Worm (Caenorhabditis elegans): ENCODE results near the gene gld-3.

Gene gld-3

DNA sequence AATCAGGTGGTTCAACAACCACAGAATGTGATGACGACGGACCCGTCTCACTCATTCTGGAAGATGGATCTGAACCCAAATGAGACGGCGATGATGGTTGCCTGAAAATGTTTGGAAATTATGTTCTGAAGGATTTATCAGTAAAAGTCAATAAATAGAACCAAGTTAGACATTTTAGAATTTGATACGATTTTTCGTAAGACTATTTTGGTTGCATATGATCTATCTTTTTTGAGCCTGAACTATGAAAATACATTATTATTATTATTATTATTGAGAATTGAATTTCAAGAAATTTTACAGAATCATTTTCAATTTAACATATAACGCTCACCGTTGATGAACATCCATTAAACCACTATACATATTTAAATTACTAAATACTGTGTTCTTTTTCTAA is 22.5 kb upstream of the gld-3 start, which contains the start of gene F10E7.9:
TSS of gene F10E7.9 (minus strand) at position 101 of the 400 bp plus-strand sequence.
- TF ChIP-seq ztf-7 (tag; optimal IDR thresholded peaks at IDR 0.05) (no peak), F49E8.2 (tag; optimal IDR thresholded peaks at IDR 0.05; ENCODE audit: borderline replicate concordance) (no peak), fkh-10 (GFP tag; optimal IDR thresholded peaks at IDR 0.05) (no peak), egl-27 (tag; optimal IDR thresholded peaks at IDR 0.05) (no peak), lir-3 (tag; optimal IDR thresholded peaks at IDR 0.05) (no peak), ceh-44 (GFP tag; IDR thresholded peaks at IDR 0.05) (no peak), nhr-76 (tag; optimal IDR thresholded peaks at IDR 0.05) (no peak), rbr-2 (tag; optimal IDR thresholded peaks at IDR 0.05) (no peak), ceh-82 (tag; optimal IDR thresholded peaks at IDR 0.05) (no peak), pha-4 (GFP tag; IDR thresholded peaks at IDR 0.05) (no peak), pha-4 (tag; optimal IDR thresholded peaks at IDR 0.05) (no peak), zfp-2 (tag; optimal IDR thresholded peaks at IDR 0.05) (no peak), mdt-29 (GFP tag; IDR thresholded peaks at IDR 0.05) (no peak), vab-7 (GFP tag; IDR thresholded peaks at IDR 0.05) (no peak), nhr-25 (tag; optimal IDR thresholded peaks at IDR 0.05; ENCODE audit: borderline replicate concordance, insufficient read depth) (no peak), gei-8 (GFP tag; optimal IDR thresholded peaks at IDR 0.05) (no peak), set-16 (GFP tag; IDR thresholded peaks at IDR 0.05) (no peak), lsy-2 (tag; optimal IDR thresholded peaks at IDR 0.05) (no peak), unc-130 (GFP tag; optimal IDR thresholded peaks at IDR 0.05) (no peak), hlh-11 (tag; optimal IDR thresholded peaks at IDR 0.05) (no peak), ces-1 (GFP tag; optimal IDR thresholded peaks at IDR 0.05) (no peak)

DNA sequence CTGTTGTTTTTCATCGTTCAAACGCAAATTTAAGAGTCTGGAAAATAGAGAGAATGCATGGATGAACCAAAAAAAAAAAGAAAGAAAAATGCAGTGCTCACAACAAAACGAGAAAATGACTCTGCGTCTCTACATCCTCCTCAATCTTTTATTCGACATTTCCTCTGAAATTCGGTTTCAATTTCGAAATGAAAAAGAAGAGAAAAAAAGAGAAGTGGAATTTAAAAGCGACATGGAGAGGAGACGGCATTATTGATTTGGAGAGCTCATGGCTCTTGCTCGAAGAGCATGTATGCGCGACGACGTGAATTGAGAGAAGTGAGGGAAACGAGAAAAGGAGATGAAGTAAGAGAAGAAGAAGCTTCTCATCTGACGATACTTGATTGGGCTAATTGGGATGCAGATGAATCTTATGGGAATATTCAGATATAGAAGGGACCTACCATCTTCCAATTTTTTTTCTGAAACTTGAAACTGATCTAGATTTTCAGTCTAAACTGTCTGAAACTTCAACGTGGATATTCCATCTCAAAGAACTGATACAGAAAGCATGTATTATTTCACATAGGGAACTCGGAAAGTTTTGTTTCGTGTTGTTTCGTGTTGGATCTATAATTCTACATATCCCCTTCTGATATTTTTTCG is 21.3 kb upstream of the gld-3 start:
- TF ChIP-seq vab-7 (GFP tag; IDR thresholded peaks at IDR 0.05) (no peak), daf-16 (GFP tag; optimal IDR thresholded peaks at IDR 0.05) (no peak), daf-16 (tag; optimal IDR thresholded peaks at IDR 0.05) (no peak), ZK546.5 (tag; optimal IDR thresholded peaks at IDR 0.05) (no peak), lsy-2 (tag; optimal IDR thresholded peaks at IDR 0.05) (peak in 1 of 2 experiments; percentile 53), unc-62 (GFP tag; optimal IDR thresholded peaks at IDR 0.05 in 1 of 2) (peak in 1 of 2 experiments; percentile 95), unc-62 (tag; optimal IDR thresholded peaks at IDR 0.05) (no peak), ceh-44 (GFP tag; IDR thresholded peaks at IDR 0.05) (no peak), F10B5.3 (tag; optimal IDR thresholded peaks at IDR 0.05) (no peak), R02D3.7 (tag; optimal IDR thresholded peaks at IDR 0.05) (no peak), ceh-62 (tag; optimal IDR thresholded peaks at IDR 0.05) (no peak), pqm-1 (tag; optimal IDR thresholded peaks at IDR 0.05) (no peak), fkh-10 (GFP tag; optimal IDR thresholded peaks at IDR 0.05) (peak; percentile 45), ceh-82 (tag; optimal IDR thresholded peaks at IDR 0.05) (no peak), sdz-12 (GFP tag; optimal IDR thresholded peaks at IDR 0.05) (no peak), hlh-11 (tag; optimal IDR thresholded peaks at IDR 0.05) (no peak), nhr-28 (tag; optimal IDR thresholded peaks at IDR 0.05) (no peak), Y105C5A.15 (GFP tag; IDR thresholded peaks at IDR 0.05) (no peak), dmd-9 (GFP tag; IDR thresholded peaks at IDR 0.05) (no peak), dpl-1 (GFP tag; optimal IDR thresholded peaks at IDR 0.05) (no peak), hmg-1.1 (GFP tag; IDR thresholded peaks at IDR 0.05) (0 out of 2 replicates have a peak, but pooled peaks have one; percentile 9), Y75B8A.6 (GFP tag; IDR thresholded peaks at IDR 0.05) (no peak), nhr-237 (tag; optimal IDR thresholded peaks at IDR 0.05) (no peak), rbr-2 (tag; optimal IDR thresholded peaks at IDR 0.05) (no peak), nhr-102 (tag; optimal IDR thresholded peaks at IDR 0.05) (no peak), daf-19 (GFP tag; conservative IDR thresholded peaks at IDR 0.05) (no peak), cey-2 (tag; optimal IDR thresholded peaks at IDR 0.05; ENCODE audit: borderline replicate concordance, insufficient read depth) (no peak)

Data from whole organism, L4 larva.